Worm (Caenorhabditis elegans): Measurements from ENCODE around the gene ttr-42.

ttr-42 gene

DNA sequence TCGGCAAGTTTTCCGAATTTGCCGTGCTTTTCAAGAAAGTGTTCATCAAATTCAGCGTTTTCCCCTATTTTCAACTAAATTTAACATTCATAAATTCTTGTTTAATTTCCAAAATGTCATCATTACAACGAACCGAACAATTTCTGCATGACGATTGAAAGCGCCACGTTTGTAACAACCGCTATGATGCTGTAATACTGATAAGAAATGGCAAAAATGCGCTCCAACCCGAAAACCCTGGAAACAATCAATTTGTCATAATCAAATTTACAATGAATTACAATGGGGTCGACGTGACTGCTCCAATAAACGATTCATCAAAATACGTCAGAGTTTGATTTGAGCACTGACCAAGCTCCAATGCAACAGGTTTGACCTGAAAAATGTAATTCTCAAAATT is 32.9 kb upstream of the ttr-42 start (continued):
- TF ChIP-seq ces-1 (GFP tag; optimal IDR thresholded peaks at IDR 0.05) (no peak), nhr-25 (tag; optimal IDR thresholded peaks at IDR 0.05; ENCODE audit: borderline replicate concordance, insufficient read depth) (no peak), Y105C5A.15 (GFP tag; IDR thresholded peaks at IDR 0.05) (no peak), lin-15B (tag; optimal IDR thresholded peaks at IDR 0.05) (no peak), spr-3 (GFP tag; optimal IDR thresholded peaks at IDR 0.05) (no peak), nhr-111 (GFP tag; optimal IDR thresholded peaks at IDR 0.05) (no peak), aha-1 (tag) (no peak), hlh-11 (tag; optimal IDR thresholded peaks at IDR 0.05) (peak; percentile 43), rbr-2 (tag; optimal IDR thresholded peaks at IDR 0.05) (no peak), daf-16 (GFP tag; optimal IDR thresholded peaks at IDR 0.05) (no peak), daf-16 (tag; optimal IDR thresholded peaks at IDR 0.05) (peak; percentile 72), madf-5 (GFP tag; IDR thresholded peaks at IDR 0.05) (no peak), madf-9 (GFP tag; conservative IDR thresholded peaks at IDR 0.05) (no peak), mxl-2 (GFP tag; conservative IDR thresholded peaks at IDR 0.05) (no peak), dve-1 (tag; optimal IDR thresholded peaks at IDR 0.05; ENCODE audit: insufficient read depth) (peak; percentile 49), arid-1 (GFP tag; conservative IDR thresholded peaks at IDR 0.05) (no peak), mdt-29 (GFP tag; IDR thresholded peaks at IDR 0.05) (no peak), dmd-6 (GFP tag; IDR thresholded peaks at IDR 0.05) (peak; percentile 64), nhr-28 (tag; optimal IDR thresholded peaks at IDR 0.05) (peak; percentile 59), ZK337.2 (GFP tag; IDR thresholded peaks at IDR 0.05) (no peak), lsy-2 (tag; optimal IDR thresholded peaks at IDR 0.05) (no peak), dmd-9 (GFP tag; IDR thresholded peaks at IDR 0.05) (no peak), snpc-4 (tag; optimal IDR thresholded peaks at IDR 0.05) (no peak), ceh-82 (tag; optimal IDR thresholded peaks at IDR 0.05) (no peak), F26F4.8 (GFP tag; conservative IDR thresholded peaks at IDR 0.05) (no peak), nhr-76 (tag; optimal IDR thresholded peaks at IDR 0.05) (no peak), F37D6.2 (tag; optimal IDR thresholded peaks at IDR 0.05) (no peak), lin-13 (GFP tag; optimal IDR thresholded peaks at IDR 0.05) (no peak), zag-1 (tag; optimal IDR thresholded peaks at IDR 0.05) (no peak), pqm-1 (tag; optimal IDR thresholded peaks at IDR 0.05) (peak; percentile 70), php-3 (GFP tag; IDR thresholded peaks at IDR 0.05) (peak; percentile 83), F10B5.3 (tag; optimal IDR thresholded peaks at IDR 0.05) (no peak), lin-39 (tag; optimal IDR thresholded peaks at IDR 0.05) (no peak), Y5F2A.4 (GFP tag; optimal IDR thresholded peaks at IDR 0.05) (no peak), mep-1 (tag; optimal IDR thresholded peaks at IDR 0.05) (no peak), T26A8.4 (GFP tag; IDR thresholded peaks at IDR 0.05) (no peak), pha-4 (GFP tag; IDR thresholded peaks at IDR 0.05) (no peak), pha-4 (tag; optimal IDR thresholded peaks at IDR 0.05) (no peak), mxl-3 (GFP tag; optimal IDR thresholded peaks at IDR 0.05) (peak; percentile 7), vab-7 (GFP tag; IDR thresholded peaks at IDR 0.05) (no peak), fos-1 (tag; optimal IDR thresholded peaks at IDR 0.05) (no peak), duxl-1 (tag; optimal IDR thresholded peaks at IDR 0.05; ENCODE audit: poor library complexity) (no peak), gei-8 (GFP tag; optimal IDR thresholded peaks at IDR 0.05) (no peak), lin-29 (GFP tag; IDR thresholded peaks at IDR 0.05) (no peak), nhr-42 (GFP tag; IDR thresholded peaks at IDR 0.05) (no peak), ceh-32 (tag; optimal IDR thresholded peaks at IDR 0.05; ENCODE audit: poor library complexity) (no peak), snpc-1.2 (GFP tag; IDR thresholded peaks at IDR 0.05) (no peak), nhr-48 (tag; optimal IDR thresholded peaks at IDR 0.05) (no peak), daf-12 (tag; optimal IDR thresholded peaks at IDR 0.05) (no peak), unc-39 (tag; optimal IDR thresholded peaks at IDR 0.05) (no peak), daf-8 (GFP tag; IDR thresholded peaks at IDR 0.05) (no peak), lin-38 (GFP tag; IDR thresholded peaks at IDR 0.05) (no peak), tag-97 (GFP tag; IDR thresholded peaks at IDR 0.05) (no peak)

All from whole organism, L4 larva.